Fruit fly (Drosophila melanogaster): ENCODE data around the gene CG13102.

Gene CG13102

dm6 chr2L:8997285-8997684 is 14.7 kb upstream of the CG13102 start, which contains the start of the genes alien and CG18661 (continued):
- peak; percentile 88 for TF ChIP-seq ttk (GFP tag; IDR thresholded peaks at IDR 0.05)
- TF ChIP-seq Ada2b (GFP tag; IDR thresholded peaks at IDR 0.05): peak; percentile 96
- no peak for TF ChIP-seq eve (GFP tag; optimal IDR thresholded peaks at IDR 0.05)
- TF ChIP-seq H2.0 (GFP tag; IDR thresholded peaks at IDR 0.05): peak; percentile 98
- peak; percentile 47 for TF ChIP-seq en (GFP tag; optimal IDR thresholded peaks at IDR 0.05)
- TF ChIP-seq CG10543 (GFP tag; optimal IDR thresholded peaks at IDR 0.05): peak; percentile 33
- peak; percentile 50 for TF ChIP-seq CG15269 (tag; optimal IDR thresholded peaks at IDR 0.05)
- TF ChIP-seq exex (tag; optimal IDR thresholded peaks at IDR 0.05): peak; percentile 32
- peak; percentile 99 for TF ChIP-seq sisA (GFP tag; IDR thresholded peaks at IDR 0.05)
- TF ChIP-seq CG13894 (tag; optimal IDR thresholded peaks at IDR 0.05): peak; percentile 72
- TF ChIP-seq insv (GFP tag; optimal IDR thresholded peaks at IDR 0.05): peak in 1 of 2 experiments; percentile 74
- no peak for TF ChIP-seq CG1529 (GFP tag; optimal IDR thresholded peaks at IDR 0.05)
- TF ChIP-seq kni (GFP tag; optimal IDR thresholded peaks at IDR 0.05): no peak
- no peak for TF ChIP-seq prd (optimal IDR thresholded peaks at IDR 0.05)
- peak; percentile 95 for TF ChIP-seq prd (GFP tag; IDR thresholded peaks at IDR 0.05)
- TF ChIP-seq ERR (GFP tag; optimal IDR thresholded peaks at IDR 0.05): peak; percentile 62
- peak; percentile 96 for TF ChIP-seq CG7372 (GFP tag; IDR thresholded peaks at IDR 0.05)
- peak; percentile 40 for TF ChIP-seq CG16863 (GFP tag; optimal IDR thresholded peaks at IDR 0.05)
- no peak for TF ChIP-seq CG15479 (GFP tag; optimal IDR thresholded peaks at IDR 0.05)
- peak; percentile 94 for TF ChIP-seq aop (GFP tag; IDR thresholded peaks at IDR 0.05)
- peak; percentile 78 for TF ChIP-seq CG10267 (tag; optimal IDR thresholded peaks at IDR 0.05)
- TF ChIP-seq B-H1 (GFP tag; IDR thresholded peaks at IDR 0.05): peak; percentile 84
- TF ChIP-seq Poxn (GFP tag; IDR thresholded peaks at IDR 0.05): peak; percentile 54; the same call in 1 of the 2 replicates
- peak; percentile 15 for TF ChIP-seq CG15073 (GFP tag; optimal IDR thresholded peaks at IDR 0.05)
- peak; percentile 89 for TF ChIP-seq CG8290 (GFP tag; optimal IDR thresholded peaks at IDR 0.05)
- peak in 1 of 2 experiments; percentile 90 for TF ChIP-seq CG8290 (tag; optimal IDR thresholded peaks at IDR 0.05)
- TF ChIP-seq fru (optimal IDR thresholded peaks at IDR 0.05): no peak
- peak; percentile 75 for TF ChIP-seq Drgx (GFP tag; IDR thresholded peaks at IDR 0.05)
- peak; percentile 43; the same call in 1 of the 2 replicates for TF ChIP-seq inv (GFP tag; IDR thresholded peaks at IDR 0.05; ENCODE audit: partially characterized antibody)
- peak; percentile 65 for TF ChIP-seq grau (tag; optimal IDR thresholded peaks at IDR 0.05)
- peak; percentile 94 for TF ChIP-seq HmgD (GFP tag; optimal IDR thresholded peaks at IDR 0.05)
- TF ChIP-seq tin (GFP tag; optimal IDR thresholded peaks at IDR 0.05): peak; percentile 92
- peak; percentile 79 for TF ChIP-seq Rx (GFP tag; IDR thresholded peaks at IDR 0.05)
- TF ChIP-seq CG6254 (GFP tag; optimal IDR thresholded peaks at IDR 0.05): no peak
- TF ChIP-seq esg (GFP tag; conservative IDR thresholded peaks at IDR 0.05): peak; percentile 98
- peak; percentile 9 for TF ChIP-seq CG15011 (GFP tag; optimal IDR thresholded peaks at IDR 0.05)
- peak; percentile 44 for TF ChIP-seq oc (tag; optimal IDR thresholded peaks at IDR 0.05)
- peak; percentile 28; the same call in 1 of the 3 replicates for TF ChIP-seq Opbp (GFP tag; IDR thresholded peaks at IDR 0.05; ENCODE audit: partially characterized antibody)
- TF ChIP-seq CG16813 (GFP tag; IDR thresholded peaks at IDR 0.05; ENCODE audit: partially characterized antibody): peak; percentile 72
- TF ChIP-seq CG12155 (GFP tag; optimal IDR thresholded peaks at IDR 0.05): peak; percentile 89
- peak; percentile 84 for TF ChIP-seq Dek (tag; optimal IDR thresholded peaks at IDR 0.05)
- TF ChIP-seq MTF-1 (GFP tag; optimal IDR thresholded peaks at IDR 0.05; ENCODE audit: borderline replicate concordance): no peak
- peak; percentile 73 for TF ChIP-seq trem (tag; optimal IDR thresholded peaks at IDR 0.05)
- TF ChIP-seq lola (GFP tag; optimal IDR thresholded peaks at IDR 0.05): peak in 1 of 3 experiments; percentile 87
- peak; percentile 92 for TF ChIP-seq bowl (GFP tag; IDR thresholded peaks at IDR 0.05)
- TF ChIP-seq fd3F (GFP tag; optimal IDR thresholded peaks at IDR 0.05): peak; percentile 44
- TF ChIP-seq CG1832 (GFP tag; optimal IDR thresholded peaks at IDR 0.05): no peak
- peak; percentile 97 for TF ChIP-seq row (GFP tag; IDR thresholded peaks at IDR 0.05)
- TF ChIP-seq Scr (GFP tag; IDR thresholded peaks at IDR 0.05; ENCODE audit: partially characterized antibody): peak; percentile 67
- no peak for TF ChIP-seq ash1 (GFP tag; optimal IDR thresholded peaks at IDR 0.05)
- peak; percentile 93 for TF ChIP-seq ci (GFP tag; IDR thresholded peaks at IDR 0.05)
